Worm (Caenorhabditis elegans): ENCODE results near the gene Y73C8C.3.

DNA sequence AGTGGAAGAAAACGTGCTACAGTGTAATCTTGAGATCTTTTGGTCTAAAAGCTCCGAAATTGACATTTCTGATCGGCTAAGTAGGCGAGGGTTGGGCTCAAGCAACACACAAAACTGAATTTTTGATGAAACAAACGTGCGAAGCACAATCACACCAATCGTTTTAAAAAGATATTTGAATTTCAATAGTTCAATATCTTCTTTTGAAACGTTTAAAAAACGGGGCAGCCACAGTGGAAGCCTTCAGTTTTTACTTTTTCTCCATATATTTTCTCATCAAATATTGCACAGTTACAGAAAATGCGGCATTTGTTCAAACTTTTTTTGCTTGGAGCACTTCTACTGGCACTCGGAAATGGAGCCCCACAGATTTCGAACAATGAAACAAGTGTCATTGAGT is 51.2 kb downstream of the Y73C8C.3 start, which contains the start of gene C36C5.4:
- TF ChIP-seq elt-3 (tag; optimal IDR thresholded peaks at IDR 0.05) (no peak), nhr-76 (tag; optimal IDR thresholded peaks at IDR 0.05) (no peak), snpc-4 (tag; optimal IDR thresholded peaks at IDR 0.05) (no peak), unc-62 (GFP tag; optimal IDR thresholded peaks at IDR 0.05) (no peak), sptf-1 (tag; optimal IDR thresholded peaks at IDR 0.05) (no peak), mls-2 (tag; optimal IDR thresholded peaks at IDR 0.05) (no peak), M03D4.4 (tag; optimal IDR thresholded peaks at IDR 0.05) (no peak), pha-4 (tag; optimal IDR thresholded peaks at IDR 0.05) (no peak), unc-39 (tag; optimal IDR thresholded peaks at IDR 0.05) (no peak)
